Worm (Caenorhabditis elegans): ENCODE measurements around the gene srx-136.

DNA sequence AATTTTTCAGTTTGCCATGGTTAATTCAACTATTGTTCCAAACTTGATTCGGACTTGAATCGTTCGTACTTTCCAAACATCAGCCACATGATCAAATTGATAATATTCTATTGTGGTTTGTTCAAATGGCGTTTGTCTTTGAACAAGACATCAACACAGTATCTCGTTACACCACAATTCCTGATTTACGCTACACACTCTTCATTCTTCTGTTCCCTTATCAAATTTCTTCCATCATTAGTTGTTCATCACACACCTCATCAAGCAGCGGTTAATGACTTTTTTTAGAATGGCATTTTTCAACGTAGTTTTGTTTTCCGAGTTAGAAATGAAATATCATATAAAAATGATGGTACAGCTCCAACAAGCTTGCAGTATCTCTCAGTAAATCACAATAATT, 21.0 kb downstream of the srx-136 start:
- no peak for TF ChIP-seq lin-32 (GFP tag; optimal IDR thresholded peaks at IDR 0.05)
- TF ChIP-seq nhr-237 (tag; optimal IDR thresholded peaks at IDR 0.05) = no peak
- TF ChIP-seq sptf-1 (tag; optimal IDR thresholded peaks at IDR 0.05) = no peak
- no peak for TF ChIP-seq lin-13 (tag; optimal IDR thresholded peaks at IDR 0.05)

All from whole organism, mixed stage, embryonic.